Worm (Caenorhabditis elegans) whole organism, mixed stage, embryonic: Measurements from ENCODE around the gene T28F3.5.

Experiments used
- bed-3 ChIP-seq: fragments of 200-800 bp; sonication (Bioruptor generic); optimal IDR thresholded peaks from 3 replicates; lab custom pipeline; 2018; ENCODE audit warnings: mild to moderate bottlenecking, missing genetic modification characterization, moderate library complexity, missing compliant biosample characterization
- ceh-39 ChIP-seq: fragments of 150-350 bp; optimal IDR thresholded peaks from 2 replicates; lab custom pipeline; 2014; ENCODE audit warnings: missing biosample characterization, missing genetic modification characterization
- ceh-43 ChIP-seq: fragments of 200-800 bp; sonication (Bioruptor generic); optimal IDR thresholded peaks from 2 replicates; lab custom pipeline; 2018; ENCODE audit warnings: mild to moderate bottlenecking, missing genetic modification characterization, moderate library complexity, missing compliant biosample characterization
- ceh-83 ChIP-seq: fragments of 200-800 bp; sonication (Bioruptor generic); optimal IDR thresholded peaks from 2 replicates; lab custom pipeline; 2018; ENCODE audit warnings: mild to moderate bottlenecking, missing genetic modification characterization, missing compliant biosample characterization
- ces-1 ChIP-seq: fragments of 150-350 bp; optimal IDR thresholded peaks from 2 replicates; lab custom pipeline; 2014; ENCODE audit warnings: missing biosample characterization, missing genetic modification reagents, missing genetic modification characterization
- cnd-1 ChIP-seq: fragments of 200-800 bp; sonication (Bioruptor generic); optimal IDR thresholded peaks from 2 replicates; lab custom pipeline; 2018; ENCODE audit warnings: mild to moderate bottlenecking, missing genetic modification characterization, missing compliant biosample characterization
- drap-1 ChIP-seq: fragments of 200-800 bp; sonication (Bioruptor generic); optimal IDR thresholded peaks from 3 replicates; lab custom pipeline; 2018; ENCODE audit warnings: mild to moderate bottlenecking, missing genetic modification characterization, missing compliant biosample characterization
- elt-1 ChIP-seq: sonication (generic microtip); optimal IDR thresholded peaks from 2 replicates; lab custom pipeline; 2017; ENCODE audit warnings: missing genetic modification characterization, mild to moderate bottlenecking, missing compliant biosample characterization, antibody characterized with exemption, moderate library complexity, borderline replicate concordance; ENCODE audit not compliant: insufficient read depth
- flh-1 ChIP-seq: fragments of 200-800 bp; sonication (Bioruptor generic); optimal IDR thresholded peaks from 2 replicates; lab custom pipeline; 2018; ENCODE audit warnings: mild to moderate bottlenecking, missing genetic modification characterization, moderate library complexity, missing compliant biosample characterization
- ham-2 ChIP-seq: fragments of 200-800 bp; sonication (Bioruptor generic); optimal IDR thresholded peaks from 2 replicates; lab custom pipeline; 2018; ENCODE audit warnings: mild to moderate bottlenecking, missing genetic modification characterization, missing compliant biosample characterization
- hlh-1 ChIP-seq: fragments of 150-350 bp; optimal IDR thresholded peaks from 2 replicates; lab custom pipeline; 2014; ENCODE audit warnings: missing biosample characterization, missing genetic modification reagents, missing genetic modification characterization
- lin-13 ChIP-seq: fragments of 150-350 bp; optimal IDR thresholded peaks from 2 replicates; lab custom pipeline; 2014; ENCODE audit warnings: missing biosample characterization, missing genetic modification characterization
- lin-32 ChIP-seq: fragments of 200-800 bp; sonication (Bioruptor generic); optimal IDR thresholded peaks from 2 replicates; lab custom pipeline; 2018; ENCODE audit warnings: mild to moderate bottlenecking, missing genetic modification characterization, missing compliant biosample characterization
- lsy-2 ChIP-seq: fragments of 150-350 bp; optimal IDR thresholded peaks from 2 replicates; lab custom pipeline; 2014; ENCODE audit warnings: missing biosample characterization, missing genetic modification characterization
- mab-5 ChIP-seq: fragments of 150-350 bp; optimal IDR thresholded peaks from 2 replicates; lab custom pipeline; 2014; ENCODE audit warnings: missing biosample characterization, missing genetic modification characterization
- mep-1 ChIP-seq: fragments of 150-350 bp; optimal IDR thresholded peaks from 2 replicates; lab custom pipeline; 2017; ENCODE audit warnings: missing biosample characterization, missing genetic modification reagents, missing genetic modification characterization, inconsistent platforms
- nhr-12 ChIP-seq: fragments of 150-350 bp; optimal IDR thresholded peaks from 2 replicates; lab custom pipeline; 2014; ENCODE audit warnings: missing biosample characterization, missing genetic modification characterization
- nhr-237 ChIP-seq: fragments of 150-350 bp; optimal IDR thresholded peaks from 2 replicates; lab custom pipeline; 2014; ENCODE audit warnings: missing biosample characterization, missing genetic modification characterization
- nhr-28 ChIP-seq: fragments of 150-350 bp; optimal IDR thresholded peaks from 2 replicates; lab custom pipeline; 2014; ENCODE audit warnings: missing biosample characterization, missing genetic modification characterization
- nhr-76 ChIP-seq: sonication (generic microtip); optimal IDR thresholded peaks from 2 replicates; lab custom pipeline; 2017; ENCODE audit warnings: missing biosample characterization, missing genetic modification characterization
- pha-4 ChIP-seq: fragments of 150-350 bp; optimal IDR thresholded peaks from 2 replicates; lab custom pipeline; 2018; ENCODE audit warnings: missing biosample characterization, missing genetic modification reagents, missing genetic modification characterization
- sem-2 ChIP-seq: fragments of 200-800 bp; sonication (Bioruptor generic); optimal IDR thresholded peaks from 2 replicates; lab custom pipeline; 2018; ENCODE audit warnings: mild to moderate bottlenecking, missing genetic modification characterization, missing compliant biosample characterization
- snpc-4 ChIP-seq: fragments of 150-350 bp; optimal IDR thresholded peaks from 2 replicates; lab custom pipeline; 2014; ENCODE audit warnings: missing biosample characterization, missing genetic modification characterization
- tbx-8 ChIP-seq: fragments of 200-800 bp; sonication (Bioruptor generic); optimal IDR thresholded peaks from 2 replicates; lab custom pipeline; 2018; ENCODE audit warnings: mild to moderate bottlenecking, missing genetic modification characterization, moderate library complexity, missing compliant biosample characterization
- unc-120 ChIP-seq: sonication (generic microtip); optimal IDR thresholded peaks from 2 replicates; lab custom pipeline; 2017; ENCODE audit warnings: missing genetic modification characterization, missing compliant biosample characterization; ENCODE audit not compliant: poor library complexity, severe bottlenecking
- unc-39 ChIP-seq: fragments of 150-350 bp; optimal IDR thresholded peaks from 2 replicates; lab custom pipeline; 2014; ENCODE audit warnings: missing biosample characterization, missing genetic modification characterization
- unc-62 ChIP-seq: fragments of 150-350 bp; optimal IDR thresholded peaks from 2 replicates; lab custom pipeline; 2014; ENCODE audit warnings: missing biosample characterization, missing genetic modification reagents, missing genetic modification characterization
- zip-8 ChIP-seq: fragments of 150-350 bp; optimal IDR thresholded peaks from 2 replicates; lab custom pipeline; 2014; ENCODE audit warnings: missing biosample characterization, missing genetic modification characterization
- ztf-11 ChIP-seq: fragments of 150-350 bp; optimal IDR thresholded peaks from 2 replicates; lab custom pipeline; 2014; ENCODE audit warnings: missing biosample characterization, missing genetic modification characterization

T28F3.5 gene

ce11 chrIV:17285263-17285662 is 9.3 kb upstream of the T28F3.5 start:
- TF ChIP-seq zip-8 (tag; lab: Kevin White, UChicago) (peak; percentile 10), mep-1 (tag; lab: Kevin White, UChicago) (no peak), bed-3 (GFP tag; lab: Kevin White, UChicago) (no peak), lin-32 (GFP tag; lab: Kevin White, UChicago) (no peak)

DNA sequence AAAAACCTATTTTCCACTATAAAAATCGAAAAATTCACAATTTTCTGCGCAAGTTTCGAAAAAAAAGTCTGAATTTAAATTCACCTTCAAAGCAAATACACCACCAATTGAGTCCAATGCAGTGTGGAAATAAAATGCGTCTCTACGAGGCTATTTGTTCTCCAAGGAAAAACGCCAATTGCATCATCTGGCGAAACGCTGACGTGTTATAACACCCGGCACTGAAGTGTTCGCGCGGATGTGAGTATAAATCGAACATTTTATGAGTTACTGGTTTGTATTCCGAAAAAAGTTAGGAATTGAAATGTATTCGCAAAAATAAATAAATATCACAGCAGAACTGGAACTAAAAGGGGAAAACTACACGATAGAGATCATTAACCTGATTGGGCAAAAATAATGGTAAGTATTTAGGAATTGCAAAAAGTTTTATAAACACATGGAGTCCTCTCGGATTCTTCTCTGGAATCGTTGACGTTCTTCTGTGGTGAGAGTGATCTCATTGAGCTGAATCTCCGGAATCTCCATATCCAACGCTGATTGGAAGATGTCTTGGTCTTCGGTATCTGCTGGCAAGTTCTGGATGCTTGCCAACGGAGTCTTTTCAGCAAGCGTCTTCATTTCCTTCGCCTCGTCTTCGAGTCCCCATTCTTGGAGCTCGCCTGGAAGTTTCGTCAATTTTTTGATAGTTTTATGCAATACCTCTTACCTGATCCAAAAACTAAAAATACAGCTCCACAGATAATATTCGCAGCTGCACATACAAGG is 6.5 kb upstream of the T28F3.5 start, which contains the start of gene zipt-7.1:
Gene zipt-7.1 (minus strand): TSS at position 232 of the 768 bp plus-strand sequence.
- no peak for TF ChIP-seq nhr-76
- TF ChIP-seq nhr-28 (tag; lab: Kevin White, UChicago), result no peak
- no peak for TF ChIP-seq cnd-1 (tag; lab: Kevin White, UChicago)
- TF ChIP-seq, all 35 proteins: peak for 0

DNA sequence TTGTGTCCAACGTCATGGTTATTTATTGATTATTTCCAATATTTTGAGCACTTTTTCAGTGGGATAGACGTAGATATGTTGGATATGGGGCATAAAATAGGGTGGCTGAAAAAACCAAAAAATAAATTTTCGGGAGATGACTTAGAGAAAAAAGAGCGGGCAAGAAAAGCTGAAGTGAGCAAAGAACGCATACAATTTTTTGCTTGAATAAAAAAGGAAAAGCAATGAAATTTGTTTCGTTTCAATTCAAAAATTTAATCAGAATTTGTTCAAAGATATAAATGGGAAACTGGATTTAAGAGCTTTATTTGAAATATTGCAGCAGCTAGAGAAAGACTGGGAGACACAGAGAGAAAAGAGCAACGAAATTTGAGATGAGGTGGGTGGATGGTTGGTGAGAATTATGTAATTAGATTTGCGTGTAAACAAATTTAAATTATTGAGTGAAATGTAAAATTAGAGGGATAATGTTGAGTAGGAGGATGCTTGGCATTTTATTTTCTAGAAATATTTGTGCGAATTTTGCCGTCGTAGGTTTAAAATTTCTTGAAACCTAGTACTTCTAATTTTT is 2.9 kb upstream of the T28F3.5 start, which contains the start of the genes T28F3.11 and slc-17.4:
Gene T28F3.11 (minus strand): TSS at position 51 of the 571 bp plus-strand sequence.
Gene slc-17.4 (minus strand): TSS at position 105 of the 571 bp plus-strand sequence.
- TF ChIP-seq snpc-4 (tag; lab: Kevin White, UChicago), result no peak
- peak; percentile 64 for TF ChIP-seq ces-1 (GFP tag; lab: Kevin White, UChicago)

DNA sequence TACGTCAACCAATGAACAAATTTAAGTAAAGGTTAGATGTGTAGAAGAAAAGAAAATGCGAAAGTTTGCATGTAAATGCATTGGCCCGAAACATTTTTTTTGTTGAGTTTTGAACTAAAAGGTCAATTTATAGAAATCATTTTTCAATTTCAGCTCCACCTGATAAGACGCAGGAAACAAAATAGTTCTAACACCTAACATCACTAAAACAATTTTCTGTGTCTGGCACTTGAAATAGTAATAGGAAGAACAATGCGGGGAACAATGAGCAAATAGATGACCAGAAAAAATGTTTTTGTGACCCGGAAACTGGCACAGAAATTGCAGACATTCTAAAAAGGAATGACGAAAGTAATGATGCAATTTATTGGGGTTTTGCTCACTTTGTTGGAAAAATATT is 2.2 kb upstream of the T28F3.5 start:
- TF ChIP-seq ceh-43 (GFP tag; lab: Kevin White, UChicago) (no peak), lsy-2 (tag; lab: Kevin White, UChicago) (no peak), cnd-1 (tag; lab: Kevin White, UChicago) (no peak), pha-4 (no peak), elt-1 (no peak), drap-1 (GFP tag; lab: Kevin White, UChicago) (no peak), unc-62 (no peak), nhr-237 (tag; lab: Kevin White, UChicago) (no peak), sem-2 (GFP tag; lab: Kevin White, UChicago) (no peak), lin-13 (tag; lab: Kevin White, UChicago) (no peak), flh-1 (GFP tag; lab: Kevin White, UChicago) (no peak), snpc-4 (tag; lab: Kevin White, UChicago) (no peak), mab-5 (no peak), hlh-1 (tag; lab: Kevin White, UChicago) (no peak), lin-32 (GFP tag; lab: Kevin White, UChicago) (no peak), ceh-83 (GFP tag; lab: Kevin White, UChicago) (no peak), ces-1 (GFP tag; lab: Kevin White, UChicago) (no peak), ham-2 (GFP tag; lab: Kevin White, UChicago) (no peak)

ce11 chrIV:17293068-17293467 is 1.5 kb upstream of the T28F3.5 start:
- TF ChIP-seq lin-32 (GFP tag; lab: Kevin White, UChicago) (no peak), ces-1 (GFP tag; lab: Kevin White, UChicago) (no peak), nhr-12 (tag; lab: Kevin White, UChicago) (no peak), cnd-1 (tag; lab: Kevin White, UChicago) (no peak), hlh-1 (tag; lab: Kevin White, UChicago) (no peak)

DNA sequence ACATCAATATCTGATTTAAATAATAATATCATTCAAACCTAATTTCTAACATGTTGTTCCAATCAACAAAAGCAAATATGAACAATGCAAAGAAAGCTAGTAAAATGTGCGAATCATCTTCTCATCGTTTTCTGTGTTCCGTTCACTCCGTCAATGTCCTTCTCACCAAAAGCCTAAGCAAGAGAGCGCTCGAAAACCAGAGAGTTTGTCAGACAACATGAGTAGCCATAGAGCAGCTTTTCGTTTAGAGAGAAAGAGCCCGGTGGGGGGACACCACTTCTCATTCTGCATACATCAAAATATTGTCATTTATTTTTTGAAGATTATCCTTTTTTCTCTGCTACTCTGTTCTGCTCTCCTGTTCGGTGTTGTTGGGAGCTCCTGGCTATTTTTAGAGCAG is 910 bp upstream of the T28F3.5 start:
- TF ChIP-seq hlh-1 (tag; lab: Kevin White, UChicago) (peak; percentile 20), zip-8 (tag; lab: Kevin White, UChicago) (no peak), pha-4 (peak; percentile 14), unc-120 (tag; lab: Kevin White, UChicago) (peak; percentile 19)

ce11 chrIV:17301933-17302332 is 7.3 kb downstream of the T28F3.5 start, which contains the start of gene ifta-2:
Gene ifta-2, minus strand, starts transcription at chrIV:17302033.
- TF ChIP-seq ces-1 (GFP tag; lab: Kevin White, UChicago), result no peak
- TF ChIP-seq nhr-12 (tag; lab: Kevin White, UChicago), result no peak
- TF ChIP-seq ceh-43 (GFP tag; lab: Kevin White, UChicago), result no peak
- TF ChIP-seq ceh-39, result no peak
- no peak for TF ChIP-seq sem-2 (GFP tag; lab: Kevin White, UChicago)
- no peak for TF ChIP-seq pha-4
- no peak for TF ChIP-seq mab-5
- TF ChIP-seq nhr-237 (tag; lab: Kevin White, UChicago), result no peak
- TF ChIP-seq unc-39 (tag; lab: Kevin White, UChicago), result no peak
- no peak for TF ChIP-seq ztf-11
- TF ChIP-seq mep-1 (tag; lab: Kevin White, UChicago), result no peak
- no peak for TF ChIP-seq nhr-76
- no peak for TF ChIP-seq tbx-8 (GFP tag; lab: Kevin White, UChicago)
